Worm (Caenorhabditis elegans): Measurements from ENCODE around the gene mans-4.

ce11 chrIV:9096160-9096879 is 18.0 kb upstream of the mans-4 start, which contains the start of the genes znf-706 and cpna-3:
- TF ChIP-seq snpc-4 (tag; optimal IDR thresholded peaks at IDR 0.05), result no peak
- no peak for TF ChIP-seq nhr-12 (tag; optimal IDR thresholded peaks at IDR 0.05)
- no peak for TF ChIP-seq sup-37 (GFP tag; optimal IDR thresholded peaks at IDR 0.05)
- TF ChIP-seq jun-1 (tag; optimal IDR thresholded peaks at IDR 0.05), result no peak
- TF ChIP-seq zag-1 (tag; optimal IDR thresholded peaks at IDR 0.05), result no peak
- no peak for TF ChIP-seq lin-39 (tag; optimal IDR thresholded peaks at IDR 0.05)
- TF ChIP-seq hlh-17 (GFP tag; optimal IDR thresholded peaks at IDR 0.05; ENCODE audit: borderline replicate concordance), result no peak
- TF ChIP-seq efl-3 (GFP tag; optimal IDR thresholded peaks at IDR 0.05), result no peak
- TF ChIP-seq mef-2 (tag; optimal IDR thresholded peaks at IDR 0.05), result no peak
- peak; percentile 38 for TF ChIP-seq rnt-1 (tag; optimal IDR thresholded peaks at IDR 0.05)
- no peak for TF ChIP-seq ceh-88 (GFP tag; IDR thresholded peaks at IDR 0.05)
- 0 out of 2 replicates have a peak, but pooled peaks have one; percentile 9 for TF ChIP-seq nhr-19 (GFP tag; conservative IDR thresholded peaks at IDR 0.05)
- no peak for TF ChIP-seq vab-15 (tag; optimal IDR thresholded peaks at IDR 0.05)
- no peak for TF ChIP-seq nhr-237 (tag; optimal IDR thresholded peaks at IDR 0.05)
